Fruit fly (Drosophila melanogaster): ENCODE measurements around the gene CG1428.

DNA sequence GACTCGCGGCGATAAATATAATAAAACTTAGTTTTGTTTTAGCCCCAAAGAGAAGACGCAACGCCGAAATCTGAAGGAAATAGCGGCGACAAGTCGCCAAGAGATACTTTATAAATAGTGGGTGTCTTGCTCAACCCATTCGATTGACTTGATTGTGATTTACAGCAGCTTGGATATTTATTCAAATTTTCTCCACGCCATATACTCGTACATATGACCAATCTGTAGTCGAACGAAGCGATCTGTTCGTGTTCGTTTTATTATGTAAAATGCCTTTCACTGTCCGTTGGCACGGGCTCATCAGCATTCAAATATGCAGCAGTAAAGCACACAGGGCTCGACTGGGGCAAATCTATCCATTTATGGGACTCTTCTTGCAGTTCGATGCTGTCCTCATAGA, 20.6 kb upstream of the CG1428 start:
- TF ChIP-seq CG8159 (tag; optimal IDR thresholded peaks at IDR 0.05): no peak
- TF ChIP-seq rn (GFP tag; IDR thresholded peaks at IDR 0.05): no peak
